Fruit fly (Drosophila melanogaster) whole organism, embryonic: Measurements from ENCODE around the gene CG42536.
A peak's percentile ranks its signal among the peaks of the same experiment; 100 is the strongest.

Experiments used
- Bgb ChIP-seq: fragments of 200-800 bp; sonication (Bioruptor generic); IDR thresholded peaks from 2 replicates; pipeline ENCODE4 v1.3.6; 2022; ENCODE audit warnings: missing biosample characterization, missing genetic modification characterization; ENCODE audit not compliant: partially characterized antibody
- Bteb2 ChIP-seq: fragments of 200-800 bp; sonication (Bioruptor generic); optimal IDR thresholded peaks from 2 replicates; lab custom pipeline; 2016; ENCODE audit warnings: missing biosample characterization, missing genetic modification characterization
- CG11504 ChIP-seq: fragments of 200-800 bp; sonication (Bioruptor generic); optimal IDR thresholded peaks from 3 replicates; lab custom pipeline; 2019; ENCODE audit warnings: missing biosample characterization, mild to moderate bottlenecking, missing genetic modification characterization, moderate library complexity
- CG13123 ChIP-seq: fragments of 200-800 bp; sonication (Bioruptor generic); optimal IDR thresholded peaks from 2 replicates; lab custom pipeline; 2016; ENCODE audit warnings: missing biosample characterization, missing genetic modification characterization
- CG13287 ChIP-seq: fragments of 200-800 bp; sonication (Bioruptor generic); IDR thresholded peaks from 2 replicates; pipeline ENCODE4 v1.3.6; 2022; ENCODE audit warnings: missing biosample characterization, missing genetic modification characterization; ENCODE audit not compliant: partially characterized antibody
- CG1529 ChIP-seq: fragments of 200-800 bp; sonication (Bioruptor generic); optimal IDR thresholded peaks from 3 replicates; lab custom pipeline; 2018; ENCODE audit warnings: missing biosample characterization, missing genetic modification characterization
- CG15479 ChIP-seq: fragments of 200-800 bp; sonication (Bioruptor generic); optimal IDR thresholded peaks from 3 replicates; lab custom pipeline; 2019; ENCODE audit warnings: missing biosample characterization, mild to moderate bottlenecking, missing genetic modification characterization, moderate library complexity
- CG17912 ChIP-seq: fragments of 200-800 bp; sonication (Bioruptor generic); optimal IDR thresholded peaks from 2 replicates; lab custom pipeline; 2018; ENCODE audit warnings: missing biosample characterization, mild to moderate bottlenecking, missing genetic modification characterization
- CG3163 ChIP-seq: fragments of 200-800 bp; sonication (Bioruptor generic); optimal IDR thresholded peaks from 3 replicates; lab custom pipeline; 2016; ENCODE audit warnings: missing biosample characterization, missing genetic modification characterization
- CG3281 ChIP-seq: fragments of 200-800 bp; sonication (Bioruptor generic); optimal IDR thresholded peaks from 3 replicates; lab custom pipeline; 2017; ENCODE audit warnings: missing biosample characterization, mild to moderate bottlenecking, missing genetic modification characterization
- CG7372 ChIP-seq: fragments of 200-800 bp; sonication (Bioruptor generic); IDR thresholded peaks from 2 replicates; pipeline ENCODE4 v1.3.6; 2022; ENCODE audit warnings: missing biosample characterization, missing genetic modification characterization
- CG7556 ChIP-seq: fragments of 200-800 bp; sonication (Bioruptor generic); optimal IDR thresholded peaks from 2 replicates; lab custom pipeline; 2017; ENCODE audit warnings: missing biosample characterization, mild to moderate bottlenecking, missing genetic modification characterization
- CG8478 ChIP-seq: fragments of >200 bp; optimal IDR thresholded peaks from 2 replicates; lab custom pipeline; 2018
- CG9932 ChIP-seq: fragments of 200-800 bp; sonication (Bioruptor generic); IDR thresholded peaks from 2 replicates; pipeline ENCODE4 v1.3.6; 2022; ENCODE audit warnings: missing biosample characterization, missing genetic modification characterization
- D ChIP-seq, 2 experiments: fragments of 200-800 bp in 1 of 2; fragments of >200 bp in 1 of 2; sonication (Bioruptor generic) in 1 of 2; optimal IDR thresholded peaks; 2 replicates in 1 of 2; 3 replicates in 1 of 2; lab custom pipeline; 2017; ENCODE audit warnings: mild to moderate bottlenecking in 1 of 2, missing biosample characterization in 1 of 2, missing genetic modification characterization in 1 of 2, missing genetic modification reagents in 1 of 2
- Doc3 ChIP-seq: fragments of 200-800 bp; sonication (Bioruptor generic); IDR thresholded peaks from 3 replicates; pipeline ENCODE4 v1.3.6; 2022; ENCODE audit warnings: missing biosample characterization, missing genetic modification characterization; ENCODE audit not compliant: partially characterized antibody
- H15 ChIP-seq: fragments of 200-800 bp; sonication (Bioruptor generic); IDR thresholded peaks from 3 replicates; pipeline ENCODE4 v1.3.6; 2022; ENCODE audit warnings: missing biosample characterization, missing genetic modification characterization
- Hey ChIP-seq: fragments of 200-800 bp; sonication (Bioruptor generic); optimal IDR thresholded peaks from 3 replicates; lab custom pipeline; 2018; ENCODE audit warnings: missing biosample characterization, mild to moderate bottlenecking, missing genetic modification characterization
- Lpt ChIP-seq: fragments of >200 bp; optimal IDR thresholded peaks from 2 replicates; lab custom pipeline; 2018; ENCODE audit warnings: missing biosample characterization, missing genetic modification characterization
- Med ChIP-seq: fragments of 200-800 bp; sonication (Bioruptor generic); peaks from one replicate; lab custom pipeline; 2016; ENCODE audit warnings: missing biosample characterization, missing genetic modification characterization, mild to moderate bottlenecking, inconsistent platforms, moderate library complexity
- Meics ChIP-seq: fragments of 200-800 bp; sonication (Bioruptor generic); optimal IDR thresholded peaks from 2 replicates; lab custom pipeline; 2017; ENCODE audit warnings: missing biosample characterization, mild to moderate bottlenecking, missing genetic modification characterization
- Neu2 ChIP-seq: fragments of 200-800 bp; sonication (Bioruptor generic); optimal IDR thresholded peaks from 3 replicates; lab custom pipeline; 2016; ENCODE audit warnings: missing biosample characterization, missing genetic modification characterization, borderline replicate concordance
- Oli ChIP-seq: fragments of 200-800 bp; sonication (Bioruptor generic); optimal IDR thresholded peaks from 2 replicates; lab custom pipeline; 2018; ENCODE audit warnings: missing biosample characterization, mild to moderate bottlenecking, missing genetic modification characterization, moderate library complexity
- Ravus ChIP-seq: fragments of 200-800 bp; sonication (Bioruptor generic); IDR thresholded peaks from 2 replicates; pipeline ENCODE4 v1.3.6; 2022; ENCODE audit warnings: missing biosample characterization, missing genetic modification characterization
- Rx ChIP-seq: fragments of 200-800 bp; sonication (Bioruptor generic); IDR thresholded peaks from 2 replicates; pipeline ENCODE4 v1.3.6; 2022; ENCODE audit warnings: missing biosample characterization, missing genetic modification characterization
- Spps ChIP-seq: fragments of 200-800 bp; sonication (Bioruptor generic); optimal IDR thresholded peaks from 2 replicates; lab custom pipeline; 2018; ENCODE audit warnings: missing biosample characterization, mild to moderate bottlenecking, missing genetic modification characterization
- Taf1 ChIP-seq: fragments of 200-800 bp; sonication (Bioruptor generic); IDR thresholded peaks from 2 replicates; pipeline ENCODE4 v1.3.6; 2022; ENCODE audit warnings: missing biosample characterization, missing genetic modification characterization
- al ChIP-seq: fragments of 200-800 bp; sonication (Bioruptor generic); IDR thresholded peaks from 2 replicates; pipeline ENCODE4 v1.3.6; 2022; ENCODE audit warnings: missing biosample characterization, missing genetic modification characterization
- ase ChIP-seq: fragments of 200-800 bp; sonication (Bioruptor generic); IDR thresholded peaks from 3 replicates; pipeline ENCODE4 v1.3.6; 2022; ENCODE audit warnings: missing biosample characterization, missing genetic modification characterization
- bcd ChIP-seq: fragments of 200-800 bp; sonication (Bioruptor generic); optimal IDR thresholded peaks from 2 replicates; lab custom pipeline; 2017; ENCODE audit warnings: missing biosample characterization, mild to moderate bottlenecking, missing genetic modification characterization
- crol ChIP-seq: fragments of 200-800 bp; sonication (Bioruptor generic); IDR thresholded peaks from 2 replicates; pipeline ENCODE4 v1.3.6; 2022; ENCODE audit warnings: missing biosample characterization, missing genetic modification characterization
- fru ChIP-seq: fragments of >200 bp; optimal IDR thresholded peaks from 2 replicates; lab custom pipeline; 2017
- ftz-f1 ChIP-seq: fragments of 200-800 bp; sonication (Bioruptor generic); optimal IDR thresholded peaks from 2 replicates; lab custom pipeline; 2016; ENCODE audit warnings: missing biosample characterization, missing genetic modification characterization
- gcm2 ChIP-seq: fragments of 200-800 bp; sonication (Bioruptor generic); optimal IDR thresholded peaks from 2 replicates; lab custom pipeline; 2016; ENCODE audit warnings: missing biosample characterization, missing genetic modification characterization
- grn ChIP-seq: fragments of 200-800 bp; sonication (Bioruptor generic); optimal IDR thresholded peaks from 3 replicates; lab custom pipeline; 2017; ENCODE audit warnings: missing biosample characterization, missing genetic modification characterization
- gsb ChIP-seq: fragments of 200-800 bp; sonication (Bioruptor generic); IDR thresholded peaks from 2 replicates; pipeline ENCODE4 v1.3.6; 2022; ENCODE audit warnings: missing biosample characterization, missing genetic modification characterization
- gt ChIP-seq: fragments of 200-800 bp; sonication (Bioruptor generic); IDR thresholded peaks from 2 replicates; pipeline ENCODE4 v1.3.6; 2022; ENCODE audit warnings: missing biosample characterization, missing genetic modification characterization
- hb ChIP-seq: fragments of 200-800 bp; sonication (Bioruptor generic); IDR thresholded peaks from 3 replicates; pipeline ENCODE4 v1.3.6; 2022; ENCODE audit warnings: missing biosample characterization, missing genetic modification characterization; ENCODE audit not compliant: partially characterized antibody
- jigr1 ChIP-seq: fragments of 200-800 bp; sonication (Bioruptor generic); IDR thresholded peaks from 3 replicates; pipeline ENCODE4 v1.3.6; 2022; ENCODE audit warnings: missing biosample characterization, missing genetic modification characterization
- jumu ChIP-seq: fragments of 200-800 bp; sonication (Bioruptor generic); optimal IDR thresholded peaks from 3 replicates; lab custom pipeline; 2016; ENCODE audit warnings: missing biosample characterization, missing genetic modification characterization
- knrl ChIP-seq: fragments of 200-800 bp; sonication (Bioruptor generic); IDR thresholded peaks from 3 replicates; pipeline ENCODE4 v1.3.6; 2022; ENCODE audit warnings: missing biosample characterization, missing genetic modification characterization; ENCODE audit not compliant: partially characterized antibody
- lmd ChIP-seq: fragments of 200-800 bp; sonication (Bioruptor generic); IDR thresholded peaks from 2 replicates; pipeline ENCODE4 v1.3.6; 2022; ENCODE audit warnings: missing biosample characterization, missing genetic modification characterization
- nau ChIP-seq: fragments of 200-800 bp; sonication (Bioruptor generic); optimal IDR thresholded peaks from 3 replicates; lab custom pipeline; 2017; ENCODE audit warnings: missing biosample characterization, mild to moderate bottlenecking, missing genetic modification characterization, missing genetic modification reagents
- oc ChIP-seq: fragments of 200-800 bp; sonication (Bioruptor generic); optimal IDR thresholded peaks from 2 replicates; lab custom pipeline; 2018; ENCODE audit warnings: missing biosample characterization, mild to moderate bottlenecking, missing genetic modification characterization, moderate library complexity
- sc ChIP-seq, 3 experiments: fragments of >200 bp in 2 of 3; fragments of 200-800 bp in 1 of 3; sonication (Bioruptor generic) in 1 of 3; optimal IDR thresholded peaks; 2 replicates in 2 of 3; 3 replicates in 1 of 3; lab custom pipeline; 2017; ENCODE audit warnings: mild to moderate bottlenecking in 1 of 3, missing biosample characterization in 1 of 3, missing genetic modification characterization in 1 of 3, missing genetic modification reagents in 1 of 3
- seq ChIP-seq: fragments of 200-800 bp; sonication (Bioruptor generic); IDR thresholded peaks from 2 replicates; pipeline ENCODE4 v1.3.6; 2022; ENCODE audit warnings: missing biosample characterization, missing genetic modification characterization
- shn ChIP-seq: fragments of 200-800 bp; sonication (Bioruptor generic); optimal IDR thresholded peaks from 3 replicates; lab custom pipeline; 2016; ENCODE audit warnings: missing biosample characterization, missing genetic modification characterization
- sob ChIP-seq: fragments of 200-800 bp; sonication (Bioruptor generic); IDR thresholded peaks from 2 replicates; pipeline ENCODE4 v1.3.6; 2022; ENCODE audit warnings: missing biosample characterization, missing genetic modification characterization
- ssp ChIP-seq: fragments of 200-800 bp; sonication (Bioruptor generic); IDR thresholded peaks from 2 replicates; pipeline ENCODE4 v1.3.6; 2022; ENCODE audit warnings: missing biosample characterization, missing genetic modification characterization
- tll ChIP-seq, 2 experiments: fragments of 200-800 bp in 1 of 2; fragments of >200 bp in 1 of 2; sonication (Bioruptor generic) in 1 of 2; optimal IDR thresholded peaks; 2 replicates each; lab custom pipeline; 2017 to 2019; ENCODE audit warnings: missing biosample characterization in 2 of 2, missing genetic modification characterization in 2 of 2, mild to moderate bottlenecking in 1 of 2, moderate library complexity in 1 of 2

The CG42536 gene

dm6 chr3L:10659993-10660743 is 30.3 kb upstream of the CG42536 start (continued):
- TF ChIP-seq Bteb2 (no peak), nau (GFP tag; lab: Kevin White, UChicago) (no peak), crol (GFP tag; lab: Robert Waterston, UW) (peak; percentile 87), oc (tag; lab: Kevin White, UChicago) (no peak), Hey (tag; lab: Kevin White, UChicago) (no peak), gt (no peak), lmd (GFP tag; lab: Robert Waterston, UW) (no peak), Ravus (GFP tag; lab: Robert Waterston, UW) (no peak), sob (GFP tag; lab: Robert Waterston, UW) (no peak), jigr1 (no peak), fru (lab: Kevin White, UChicago) (no peak), Meics (GFP tag; lab: Kevin White, UChicago) (no peak), seq (GFP tag; lab: Robert Waterston, UW) (no peak), CG7372 (GFP tag; lab: Robert Waterston, UW) (no peak), al (no peak), D (optimal IDR thresholded peaks at IDR 0.05; lab: Kevin White, UChicago) (no peak), D (GFP tag; optimal IDR thresholded peaks at IDR 0.05; lab: Kevin White, UChicago) (no peak), jumu (no peak), CG17912 (GFP tag; lab: Kevin White, UChicago) (no peak), tll (GFP tag; optimal IDR thresholded peaks at IDR 0.05; lab: Kevin White, UChicago) (peak in 1 of 2 experiments; percentile 15), gsb (GFP tag; lab: Robert Waterston, UW) (no peak), shn (GFP tag; lab: Kevin White, UChicago) (no peak), Lpt (GFP tag; lab: Kevin White, UChicago) (no peak), ssp (GFP tag; lab: Robert Waterston, UW) (no peak), CG3163 (GFP tag; lab: Kevin White, UChicago) (no peak), CG11504 (peak; percentile 43), CG9932 (no peak), bcd (GFP tag; lab: Kevin White, UChicago) (no peak), ftz-f1 (GFP tag; lab: Kevin White, UChicago) (no peak), Bgb (no peak), grn (GFP tag; lab: Kevin White, UChicago) (no peak), gcm2 (GFP tag; lab: Kevin White, UChicago) (no peak), CG3281 (GFP tag; lab: Kevin White, UChicago) (no peak), knrl (GFP tag; lab: Robert Waterston, UW) (no peak), CG1529 (GFP tag; lab: Kevin White, UChicago) (no peak), hb (GFP tag; lab: Robert Waterston, UW) (no peak), H15 (GFP tag; lab: Robert Waterston, UW) (no peak), CG13123 (GFP tag; lab: Kevin White, UChicago) (no peak), Oli (peak; percentile 7), Taf1 (GFP tag; lab: Robert Waterston, UW) (no peak), CG7556 (GFP tag; lab: Kevin White, UChicago) (no peak), CG15479 (peak; percentile 96), Med (peak; percentile 57), Doc3 (GFP tag; lab: Robert Waterston, UW) (no peak), CG13287 (GFP tag; lab: Robert Waterston, UW) (no peak), CG8478 (no peak), Neu2 (GFP tag; lab: Kevin White, UChicago) (no peak), sc (optimal IDR thresholded peaks at IDR 0.05; lab: Kevin White, UChicago) (no peak), sc (GFP tag; optimal IDR thresholded peaks at IDR 0.05; lab: Kevin White, UChicago) (no peak), Spps (tag; lab: Kevin White, UChicago) (no peak), ase (GFP tag; lab: Robert Waterston, UW) (no peak), Rx (no peak)
